Fruit fly (Drosophila melanogaster): ENCODE data around the gene Reph.
A peak's percentile ranks its signal among the peaks of the same experiment; 100 is the strongest.

Gene Reph

dm6 chr2L:3844898-3845713, 41.8 kb downstream of the Reph start (continued):
- TF ChIP-seq fru (optimal IDR thresholded peaks at IDR 0.05), result no peak
- no peak for TF ChIP-seq Asciz (GFP tag; optimal IDR thresholded peaks at IDR 0.05)
- TF ChIP-seq tin (GFP tag; optimal IDR thresholded peaks at IDR 0.05), result no peak
- no peak for TF ChIP-seq Rfx (GFP tag; IDR thresholded peaks at IDR 0.05)
- TF ChIP-seq fd64A (GFP tag; optimal IDR thresholded peaks at IDR 0.05), result no peak
- no peak for TF ChIP-seq p53 (GFP tag; optimal IDR thresholded peaks at IDR 0.05)
- peak; percentile 5 for TF ChIP-seq CG2875 (GFP tag; optimal IDR thresholded peaks at IDR 0.05)
- TF ChIP-seq Xbp1 (GFP tag; optimal IDR thresholded peaks at IDR 0.05), result no peak
- TF ChIP-seq sisA (GFP tag; IDR thresholded peaks at IDR 0.05), result no peak
- TF ChIP-seq CG4820 (GFP tag; optimal IDR thresholded peaks at IDR 0.05), result no peak
- TF ChIP-seq vnd (GFP tag; IDR thresholded peaks at IDR 0.05; ENCODE audit: partially characterized antibody), result no peak
- peak; percentile 23; the same call in 1 of the 2 replicates for TF ChIP-seq CG17328 (GFP tag; IDR thresholded peaks at IDR 0.05)
- no peak for TF ChIP-seq sr (GFP tag; IDR thresholded peaks at IDR 0.05)
- TF ChIP-seq zen (tag; optimal IDR thresholded peaks at IDR 0.05), result no peak
- TF ChIP-seq pnt (GFP tag; optimal IDR thresholded peaks at IDR 0.05), result no peak
- no peak for TF ChIP-seq Trl (optimal IDR thresholded peaks at IDR 0.05)
- no peak for TF ChIP-seq Trl (GFP tag; optimal IDR thresholded peaks at IDR 0.05)
- TF ChIP-seq CG17802 (tag; optimal IDR thresholded peaks at IDR 0.05), result no peak
- TF ChIP-seq Usf (GFP tag; optimal IDR thresholded peaks at IDR 0.05), result no peak
- no peak for TF ChIP-seq CG6654 (GFP tag; optimal IDR thresholded peaks at IDR 0.05)
- TF ChIP-seq bcd (GFP tag; optimal IDR thresholded peaks at IDR 0.05), result no peak
- TF ChIP-seq CG12659 (GFP tag; optimal IDR thresholded peaks at IDR 0.05), result no peak
- TF ChIP-seq Hsf (GFP tag; optimal IDR thresholded peaks at IDR 0.05), result no peak
- no peak for TF ChIP-seq eyg (GFP tag; optimal IDR thresholded peaks at IDR 0.05)
- TF ChIP-seq CG31224 (GFP tag; IDR thresholded peaks at IDR 0.05), result no peak
- TF ChIP-seq sima (GFP tag; optimal IDR thresholded peaks at IDR 0.05), result no peak
- TF ChIP-seq Awh (GFP tag; IDR thresholded peaks at IDR 0.05), result no peak
- TF ChIP-seq CG9727 (GFP tag; optimal IDR thresholded peaks at IDR 0.05), result peak; percentile 56
- no peak for TF ChIP-seq CG12219 (GFP tag; optimal IDR thresholded peaks at IDR 0.05)
- TF ChIP-seq CG33557 (GFP tag; optimal IDR thresholded peaks at IDR 0.05), result no peak
- no peak for TF ChIP-seq trh (GFP tag; optimal IDR thresholded peaks at IDR 0.05)
- TF ChIP-seq CG10979 (tag; optimal IDR thresholded peaks at IDR 0.05), result peak; percentile 52
- no peak for TF ChIP-seq kah (GFP tag; optimal IDR thresholded peaks at IDR 0.05)
- TF ChIP-seq CG14965 (GFP tag; optimal IDR thresholded peaks at IDR 0.05; ENCODE audit: borderline replicate concordance), result no peak
- peak; percentile 67 for TF ChIP-seq CG18262 (tag; optimal IDR thresholded peaks at IDR 0.05)
- TF ChIP-seq knrl (GFP tag; IDR thresholded peaks at IDR 0.05; ENCODE audit: partially characterized antibody), result no peak
- TF ChIP-seq chif (GFP tag; optimal IDR thresholded peaks at IDR 0.05), result no peak
- TF ChIP-seq CG18011 (GFP tag; optimal IDR thresholded peaks at IDR 0.05), result no peak
- no peak for TF ChIP-seq hb (GFP tag; IDR thresholded peaks at IDR 0.05; ENCODE audit: partially characterized antibody)
- no peak for TF ChIP-seq CG7987 (GFP tag; optimal IDR thresholded peaks at IDR 0.05)
- no peak for TF ChIP-seq CG14441 (GFP tag; IDR thresholded peaks at IDR 0.05)
- peak; percentile 18 for TF ChIP-seq dmrt99B (tag; optimal IDR thresholded peaks at IDR 0.05)
- no peak for TF ChIP-seq Lpt (GFP tag; optimal IDR thresholded peaks at IDR 0.05)
- TF ChIP-seq slou (GFP tag; optimal IDR thresholded peaks at IDR 0.05), result no peak
- no peak for TF ChIP-seq CG10147 (GFP tag; optimal IDR thresholded peaks at IDR 0.05)
- no peak for TF ChIP-seq jumu (GFP tag; optimal IDR thresholded peaks at IDR 0.05)
- no peak for TF ChIP-seq CG15073 (GFP tag; optimal IDR thresholded peaks at IDR 0.05)
- no peak for TF ChIP-seq CG17912 (GFP tag; optimal IDR thresholded peaks at IDR 0.05)
- no peak for TF ChIP-seq CG9876 (GFP tag; optimal IDR thresholded peaks at IDR 0.05)
- no peak for TF ChIP-seq Doc3 (GFP tag; IDR thresholded peaks at IDR 0.05; ENCODE audit: partially characterized antibody)
